Worm (Caenorhabditis elegans): Measurements from ENCODE around the gene srh-120.
"Not testable (repeated sequence)": the region's sequence is repeated elsewhere in the genome, so short reads cannot be mapped to it uniquely, and the experiment has no call there.

Gene srh-120

ce11 chrV:17376639-17377038 is 18.8 kb upstream of the srh-120 start, which contains the start of gene Y20C6A.1:
Gene Y20C6A.1, minus strand, starts transcription at chrV:17376745.
- no peak for TF ChIP-seq ceh-6 (GFP tag; optimal IDR thresholded peaks at IDR 0.05)
- no peak for TF ChIP-seq mec-3 (tag; optimal IDR thresholded peaks at IDR 0.05; ENCODE audit: borderline replicate concordance)
- TF ChIP-seq Y22D7AL.16 (tag; optimal IDR thresholded peaks at IDR 0.05) = no peak

- TF ChIP-seq ceh-22 (tag; optimal IDR thresholded peaks at IDR 0.05) (no peak), mec-3 (tag; optimal IDR thresholded peaks at IDR 0.05; ENCODE audit: borderline replicate concordance) (no peak), dmd-4 (tag; optimal IDR thresholded peaks at IDR 0.05; ENCODE audit: borderline replicate concordance) (no peak), rnt-1 (tag; optimal IDR thresholded peaks at IDR 0.05) (no peak), F13H6.1 (tag; optimal IDR thresholded peaks at IDR 0.05) (no peak), pha-4 (tag; optimal IDR thresholded peaks at IDR 0.05) (no peak), Y22D7AL.16 (tag; optimal IDR thresholded peaks at IDR 0.05) (no peak)
Observed at ce11 chrV:17377140-17377539, 18.3 kb upstream of the srh-120 start, which contains the start of gene fbxb-7. Gene fbxb-7, plus strand, starts transcription at chrV:17377406.

ce11 chrV:17379932-17380331 is 15.5 kb upstream of the srh-120 start, which contains the start of gene Y20C6A.4:
Gene Y20C6A.4, plus strand, starts transcription at chrV:17380232.
- no peak for TF ChIP-seq hlh-13 (GFP tag; optimal IDR thresholded peaks at IDR 0.05)
- TF ChIP-seq pqm-1 (tag; optimal IDR thresholded peaks at IDR 0.05) = no peak
- no peak for TF ChIP-seq unc-3 (GFP tag; conservative IDR thresholded peaks at IDR 0.05)
- no peak for TF ChIP-seq unc-3 (tag; optimal IDR thresholded peaks at IDR 0.05)
- no peak for TF ChIP-seq ceh-6 (GFP tag; optimal IDR thresholded peaks at IDR 0.05)
- TF ChIP-seq syd-9 (tag; optimal IDR thresholded peaks at IDR 0.05) = no peak
- no peak for TF ChIP-seq ahr-1 (tag; optimal IDR thresholded peaks at IDR 0.05)
- TF ChIP-seq ztf-16 (tag; optimal IDR thresholded peaks at IDR 0.05) = no peak
- TF ChIP-seq unc-86 (tag; optimal IDR thresholded peaks at IDR 0.05) = no peak
- no peak for TF ChIP-seq gmeb-2 (tag; optimal IDR thresholded peaks at IDR 0.05)
- TF ChIP-seq zip-5 (tag; optimal IDR thresholded peaks at IDR 0.05) = no peak
- no peak for TF ChIP-seq unc-55 (GFP tag; optimal IDR thresholded peaks at IDR 0.05)
- TF ChIP-seq ttx-3 (tag; optimal IDR thresholded peaks at IDR 0.05) = no peak
- no peak for TF ChIP-seq nfya-1 (tag; optimal IDR thresholded peaks at IDR 0.05)

ce11 chrV:17409955-17410354 is 14.5 kb downstream of the srh-120 start, which contains the start of gene srh-132:
Gene srh-132, plus strand, starts transcription at chrV:17410255.
- not testable (repeated sequence) for TF ChIP-seq syd-9, rnt-1, nhr-232 (tag; optimal IDR thresholded peaks at IDR 0.05)

ce11 chrV:17414951-17415350 is 19.5 kb downstream of the srh-120 start, which contains the start of gene T27C5.12:
Gene T27C5.12, plus strand, starts transcription at chrV:17415251.
- TF ChIP-seq T23F11.4 (GFP tag; optimal IDR thresholded peaks at IDR 0.05) = no peak
- TF ChIP-seq ceh-14 (tag; optimal IDR thresholded peaks at IDR 0.05) = no peak
- no peak for TF ChIP-seq fkh-10 (GFP tag; optimal IDR thresholded peaks at IDR 0.05)
- TF ChIP-seq unc-55 (GFP tag; optimal IDR thresholded peaks at IDR 0.05) = no peak
- TF ChIP-seq gmeb-2 (tag; optimal IDR thresholded peaks at IDR 0.05) = no peak
- TF ChIP-seq lin-11 (tag; optimal IDR thresholded peaks at IDR 0.05) = no peak
- TF ChIP-seq ceh-31 (tag; optimal IDR thresholded peaks at IDR 0.05) = no peak
- no peak for TF ChIP-seq pqm-1 (tag; optimal IDR thresholded peaks at IDR 0.05)
- no peak for TF ChIP-seq sox-4 (tag; optimal IDR thresholded peaks at IDR 0.05)
- TF ChIP-seq nhr-232 (tag; optimal IDR thresholded peaks at IDR 0.05) = no peak
- no peak for TF ChIP-seq npax-4 (tag; optimal IDR thresholded peaks at IDR 0.05)
- TF ChIP-seq pat-9 (tag; optimal IDR thresholded peaks at IDR 0.05) = no peak
- TF ChIP-seq ceh-2 (tag; optimal IDR thresholded peaks at IDR 0.05) = no peak
- TF ChIP-seq odd-2 (tag; optimal IDR thresholded peaks at IDR 0.05) = no peak
- no peak for TF ChIP-seq ahr-1 (tag; optimal IDR thresholded peaks at IDR 0.05)

ce11 chrV:17416833-17417232 is 21.4 kb downstream of the srh-120 start, which contains the start of gene clc-21:
Gene clc-21, plus strand, starts transcription at chrV:17417133.
- TF ChIP-seq pqm-1 (tag; optimal IDR thresholded peaks at IDR 0.05) = no peak
- TF ChIP-seq elt-4 (tag; optimal IDR thresholded peaks at IDR 0.05) = no peak
- TF ChIP-seq odd-2 (tag; optimal IDR thresholded peaks at IDR 0.05) = no peak
- no peak for TF ChIP-seq lin-11 (tag; optimal IDR thresholded peaks at IDR 0.05)
- no peak for TF ChIP-seq unc-55 (GFP tag; optimal IDR thresholded peaks at IDR 0.05)
- no peak for TF ChIP-seq gmeb-2 (tag; optimal IDR thresholded peaks at IDR 0.05)
- no peak for TF ChIP-seq sox-4 (tag; optimal IDR thresholded peaks at IDR 0.05)
- TF ChIP-seq mec-3 (tag; optimal IDR thresholded peaks at IDR 0.05; ENCODE audit: borderline replicate concordance) = no peak
- TF ChIP-seq hlh-13 (GFP tag; optimal IDR thresholded peaks at IDR 0.05) = no peak
